Fruit fly (Drosophila melanogaster) whole organism, prepupa: Measurements from ENCODE around the gene spict.

Source experiments
- Blimp-1 ChIP-seq: fragments of 200-800 bp; sonication (Bioruptor generic); optimal IDR thresholded peaks from 3 replicates; lab custom pipeline; 2017; ENCODE audit warnings: missing biosample characterization, missing genetic modification characterization, mild to moderate bottlenecking, moderate library complexity, missing genetic modification reagents
- CG10631 ChIP-seq: fragments of 200-800 bp; sonication (Bioruptor generic); optimal IDR thresholded peaks from 2 replicates; lab custom pipeline; 2016; ENCODE audit warnings: missing biosample characterization, missing genetic modification characterization
- CG11762 ChIP-seq: fragments of 200-800 bp; sonication (Bioruptor generic); optimal IDR thresholded peaks from 3 replicates; lab custom pipeline; 2016; ENCODE audit warnings: missing biosample characterization, missing genetic modification characterization; ENCODE audit not compliant: insufficient read depth
- CG11902 ChIP-seq: fragments of 200-800 bp; sonication (Bioruptor generic); optimal IDR thresholded peaks from 3 replicates; lab custom pipeline; 2016; ENCODE audit warnings: missing biosample characterization, missing genetic modification characterization
- CG16779 ChIP-seq: fragments of 200-800 bp; sonication (Bioruptor generic); optimal IDR thresholded peaks from 3 replicates; lab custom pipeline; 2017; ENCODE audit warnings: missing biosample characterization, mild to moderate bottlenecking, missing genetic modification characterization
- CG32006 ChIP-seq: fragments of 200-800 bp; sonication (Bioruptor generic); optimal IDR thresholded peaks from 3 replicates; lab custom pipeline; 2017; ENCODE audit warnings: missing biosample characterization, mild to moderate bottlenecking, missing genetic modification characterization
- CG34406 ChIP-seq: fragments of 200-800 bp; sonication (Bioruptor generic); optimal IDR thresholded peaks from 3 replicates; lab custom pipeline; 2016; ENCODE audit warnings: missing biosample characterization, missing genetic modification characterization
- CG6163 ChIP-seq: fragments of 200-800 bp; sonication (Bioruptor generic); IDR thresholded peaks from 3 replicates; pipeline ENCODE4 v1.3.6; 2022; ENCODE audit warnings: missing biosample characterization, missing genetic modification characterization
- CG6276 ChIP-seq: fragments of 200-800 bp; sonication (Bioruptor generic); optimal IDR thresholded peaks from 2 replicates; lab custom pipeline; 2017; ENCODE audit warnings: missing biosample characterization, mild to moderate bottlenecking, missing genetic modification characterization
- CG6808 ChIP-seq: fragments of 200-800 bp; sonication (Bioruptor generic); optimal IDR thresholded peaks from 3 replicates; lab custom pipeline; 2017; ENCODE audit warnings: missing biosample characterization, missing genetic modification characterization, mild to moderate bottlenecking, moderate library complexity, missing genetic modification reagents
- CG6854 ChIP-seq: fragments of 200-800 bp; sonication (Bioruptor generic); optimal IDR thresholded peaks from 2 replicates; lab custom pipeline; 2017; ENCODE audit warnings: missing biosample characterization, mild to moderate bottlenecking, missing genetic modification characterization
- CG8119 ChIP-seq: fragments of 200-800 bp; sonication (Bioruptor generic); IDR thresholded peaks from 3 replicates; pipeline ENCODE4 v1.3.6; 2022; ENCODE audit warnings: missing biosample characterization, missing genetic modification characterization
- CG8632 ChIP-seq: fragments of 200-800 bp; sonication (Bioruptor generic); optimal IDR thresholded peaks from 3 replicates; lab custom pipeline; 2016; ENCODE audit warnings: missing biosample characterization, missing genetic modification characterization
- CG9139 ChIP-seq: fragments of 200-800 bp; sonication (Bioruptor generic); optimal IDR thresholded peaks from 3 replicates; lab custom pipeline; 2017; ENCODE audit warnings: missing biosample characterization, mild to moderate bottlenecking, missing genetic modification characterization
- Eip75B ChIP-seq: fragments of 200-800 bp; sonication (Bioruptor generic); optimal IDR thresholded peaks from 3 replicates; lab custom pipeline; 2016; ENCODE audit warnings: missing biosample characterization, missing genetic modification characterization
- Eip78C ChIP-seq: fragments of 200-800 bp; sonication (Bioruptor generic); peaks from one replicate; lab custom pipeline; 2016; ENCODE audit warnings: missing biosample characterization, missing genetic modification characterization
- Ets21C ChIP-seq: fragments of 200-800 bp; sonication (Bioruptor generic); optimal IDR thresholded peaks from 3 replicates; lab custom pipeline; 2016; ENCODE audit warnings: missing biosample characterization, missing genetic modification characterization
- Gug ChIP-seq: fragments of 200-800 bp; sonication (Bioruptor generic); IDR thresholded peaks from 2 replicates; pipeline ENCODE4 v1.3.6; 2022; ENCODE audit warnings: missing biosample characterization, missing genetic modification characterization
- Hr38 ChIP-seq: sonication (Bioruptor generic); optimal IDR thresholded peaks from 2 replicates; lab custom pipeline; 2016; ENCODE audit warnings: missing biosample characterization, missing genetic modification characterization
- Lpt ChIP-seq: fragments of 200-800 bp; sonication (Bioruptor generic); optimal IDR thresholded peaks from 3 replicates; lab custom pipeline; 2016; ENCODE audit warnings: missing biosample characterization, missing genetic modification characterization
- Met ChIP-seq: fragments of 200-800 bp; sonication (Bioruptor generic); optimal IDR thresholded peaks from 3 replicates; lab custom pipeline; 2016; ENCODE audit warnings: missing biosample characterization, missing genetic modification characterization
- OdsH ChIP-seq: fragments of 200-800 bp; sonication (Bioruptor generic); optimal IDR thresholded peaks from 3 replicates; lab custom pipeline; 2016; ENCODE audit warnings: missing biosample characterization, missing genetic modification characterization
- Smox ChIP-seq: fragments of 200-800 bp; sonication (Bioruptor generic); optimal IDR thresholded peaks from 3 replicates; lab custom pipeline; 2016; ENCODE audit warnings: missing biosample characterization, missing genetic modification characterization
- Sox14 ChIP-seq: fragments of 200-800 bp; sonication (Bioruptor generic); optimal IDR thresholded peaks from 3 replicates; lab custom pipeline; 2016; ENCODE audit warnings: missing biosample characterization, missing genetic modification characterization
- Sox15 ChIP-seq: fragments of 200-800 bp; sonication (Bioruptor generic); optimal IDR thresholded peaks from 3 replicates; lab custom pipeline; 2016; ENCODE audit warnings: missing biosample characterization, missing genetic modification characterization
- achi ChIP-seq: fragments of 200-800 bp; sonication (Bioruptor generic); optimal IDR thresholded peaks from 3 replicates; lab custom pipeline; 2016; ENCODE audit warnings: missing biosample characterization, missing genetic modification characterization
- acj6 ChIP-seq: fragments of 200-800 bp; sonication (Bioruptor generic); optimal IDR thresholded peaks from 3 replicates; lab custom pipeline; 2016; ENCODE audit warnings: missing biosample characterization, missing genetic modification characterization
- dsx ChIP-seq: fragments of 200-800 bp; optimal IDR thresholded peaks from 3 replicates; lab custom pipeline; 2019; ENCODE audit warnings: missing biosample characterization, mild to moderate bottlenecking, missing genetic modification characterization, moderate library complexity; ENCODE audit not compliant: poor library complexity, severe bottlenecking
- eg ChIP-seq: fragments of 200-800 bp; sonication (Bioruptor generic); IDR thresholded peaks from 3 replicates; pipeline ENCODE4 v1.3.6; 2022; ENCODE audit warnings: missing biosample characterization, missing genetic modification characterization
- fd85E ChIP-seq: fragments of 200-800 bp; sonication (Bioruptor generic); optimal IDR thresholded peaks from 3 replicates; lab custom pipeline; 2016; ENCODE audit warnings: missing biosample characterization, missing genetic modification characterization
- fkh ChIP-seq: fragments of 200-800 bp; sonication (Bioruptor generic); optimal IDR thresholded peaks from 3 replicates; lab custom pipeline; 2017; ENCODE audit warnings: missing biosample characterization, mild to moderate bottlenecking, missing genetic modification characterization, moderate library complexity
- lz ChIP-seq: fragments of 200-800 bp; sonication (Bioruptor generic); optimal IDR thresholded peaks from 3 replicates; lab custom pipeline; 2016; ENCODE audit warnings: missing biosample characterization, missing genetic modification characterization
- net ChIP-seq: fragments of 200-800 bp; sonication (Bioruptor generic); optimal IDR thresholded peaks from 3 replicates; lab custom pipeline; 2016; ENCODE audit warnings: missing biosample characterization, missing genetic modification characterization
- salr ChIP-seq, 2 experiments: fragments of 200-800 bp; sonication (Bioruptor generic); optimal IDR thresholded peaks; 3 replicates each; lab custom pipeline; 2016 to 2018; ENCODE audit warnings: missing biosample characterization in 2 of 2, missing genetic modification characterization in 2 of 2, mild to moderate bottlenecking in 1 of 2
- svp ChIP-seq: fragments of 200-800 bp; sonication (Bioruptor generic); peaks from one replicate; lab custom pipeline; 2016; ENCODE audit warnings: missing biosample characterization, missing genetic modification characterization
- vri ChIP-seq: fragments of 200-800 bp; sonication (Bioruptor generic); optimal IDR thresholded peaks from 3 replicates; lab custom pipeline; 2016; ENCODE audit warnings: missing biosample characterization, mild to moderate bottlenecking, missing genetic modification characterization

Gene spict

dm6 chr2L:12721794-12722315, 17.3 kb downstream of the spict start, which contains the start of gene Pih1D1 (continued):
- TF ChIP-seq CG16779 (tag; lab: Kevin White, UChicago) (peak; percentile 86), OdsH (GFP tag; lab: Kevin White, UChicago) (peak; percentile 97), CG34406 (GFP tag; lab: Kevin White, UChicago) (peak; percentile 93), fkh (no peak), Lpt (peak; percentile 93), acj6 (GFP tag; lab: Kevin White, UChicago) (peak; percentile 97), Blimp-1 (peak; percentile 88), Sox14 (peak; percentile 95), CG6163 (peak; percentile 96), CG8119 (GFP tag; lab: Robert Waterston, UW) (peak; percentile 97), Gug (peak; percentile 97), Met (GFP tag; lab: Kevin White, UChicago) (peak; percentile 95), vri (GFP tag; lab: Kevin White, UChicago) (peak; percentile 73), CG32006 (GFP tag; lab: Kevin White, UChicago) (peak; percentile 98), Eip75B (GFP tag; lab: Kevin White, UChicago) (peak; percentile 94), svp (GFP tag; lab: Kevin White, UChicago) (peak; percentile 97), CG10631 (peak; percentile 97), lz (GFP tag; lab: Kevin White, UChicago) (peak; percentile 96), CG6808 (GFP tag; lab: Kevin White, UChicago) (peak; percentile 92), CG11902 (GFP tag; lab: Kevin White, UChicago) (peak; percentile 95), fd85E (GFP tag; lab: Kevin White, UChicago) (peak; percentile 71), dsx (GFP tag; lab: Kevin White, UChicago) (peak; percentile 89), Ets21C (GFP tag; lab: Kevin White, UChicago) (peak; percentile 95), achi (GFP tag; lab: Kevin White, UChicago) (peak; percentile 94), CG6276 (peak; percentile 94), CG8632 (GFP tag; lab: Kevin White, UChicago) (peak; percentile 91), Sox15 (GFP tag; lab: Kevin White, UChicago) (peak; percentile 96), Eip78C (GFP tag; lab: Kevin White, UChicago) (peak; percentile 99)

- TF ChIP-seq eg (GFP tag; lab: Robert Waterston, UW), result no peak
- TF ChIP-seq vri (GFP tag; lab: Kevin White, UChicago), result no peak
- TF ChIP-seq Hr38 (GFP tag; lab: Kevin White, UChicago), result no peak
- no peak for TF ChIP-seq CG9139 (GFP tag; lab: Kevin White, UChicago)
- TF ChIP-seq Smox (GFP tag; lab: Kevin White, UChicago), result no peak
- TF ChIP-seq CG11762, result no peak
- no peak for TF ChIP-seq fkh
- TF ChIP-seq CG6854 (GFP tag; lab: Kevin White, UChicago), result no peak
- no peak for TF ChIP-seq Sox14
- TF ChIP-seq salr (GFP tag; optimal IDR thresholded peaks at IDR 0.05; lab: Kevin White, UChicago), result no peak
- TF ChIP-seq net, result no peak
- TF ChIP-seq achi (GFP tag; lab: Kevin White, UChicago), result no peak
- no peak for TF ChIP-seq Eip78C (GFP tag; lab: Kevin White, UChicago)
Observed at dm6 chr2L:12750060-12750459, 45.5 kb downstream of the spict start.
